Worm (Caenorhabditis elegans): ENCODE results near the gene fbxb-60.

ce11 chrV:19309591-19309990, 12.0 kb downstream of the fbxb-60 start, which contains the start of gene F55C9.11:
- TF ChIP-seq tbx-11 (GFP tag; IDR thresholded peaks at IDR 0.05), result no peak
- TF ChIP-seq scrt-1 (GFP tag; IDR thresholded peaks at IDR 0.05), result no peak
- no peak for TF ChIP-seq ama-1 (optimal IDR thresholded peaks at IDR 0.05)
- TF ChIP-seq aly-1 (tag; optimal IDR thresholded peaks at IDR 0.05), result no peak
- no peak for TF ChIP-seq pes-1 (GFP tag; IDR thresholded peaks at IDR 0.05)
- TF ChIP-seq hmg-4 (GFP tag; optimal IDR thresholded peaks at IDR 0.05), result no peak
- TF ChIP-seq B0310.2 (tag; optimal IDR thresholded peaks at IDR 0.05), result no peak
- no peak for TF ChIP-seq tbx-37 (GFP tag; conservative IDR thresholded peaks at IDR 0.05)
- TF ChIP-seq hmbx-1 (tag; optimal IDR thresholded peaks at IDR 0.05), result no peak
- no peak for TF ChIP-seq flt-1 (GFP tag; IDR thresholded peaks at IDR 0.05)
- TF ChIP-seq tra-4 (tag; optimal IDR thresholded peaks at IDR 0.05), result no peak

Data from whole organism, early embryonic.